Worm (Caenorhabditis elegans) whole organism, mixed stage, embryonic: ENCODE results near the gene T10C6.10.

Experiments used
- M03D4.4 ChIP-seq: sonication (generic microtip); optimal IDR thresholded peaks from 2 replicates; lab custom pipeline; 2017; ENCODE audit warnings: mild to moderate bottlenecking, missing genetic modification characterization, missing compliant biosample characterization
- blmp-1 ChIP-seq: fragments of 150-350 bp; optimal IDR thresholded peaks from 2 replicates; lab custom pipeline; 2014; ENCODE audit warnings: missing biosample characterization, missing genetic modification characterization
- ces-1 ChIP-seq: fragments of 150-350 bp; optimal IDR thresholded peaks from 2 replicates; lab custom pipeline; 2014; ENCODE audit warnings: missing biosample characterization, missing genetic modification reagents, missing genetic modification characterization
- cnd-1 ChIP-seq: fragments of 200-800 bp; sonication (Bioruptor generic); optimal IDR thresholded peaks from 2 replicates; lab custom pipeline; 2018; ENCODE audit warnings: mild to moderate bottlenecking, missing genetic modification characterization, missing compliant biosample characterization
- elt-1 ChIP-seq: sonication (generic microtip); optimal IDR thresholded peaks from 2 replicates; lab custom pipeline; 2017; ENCODE audit warnings: missing genetic modification characterization, mild to moderate bottlenecking, missing compliant biosample characterization, antibody characterized with exemption, moderate library complexity, borderline replicate concordance; ENCODE audit not compliant: insufficient read depth
- elt-3 ChIP-seq: fragments of 150-350 bp; optimal IDR thresholded peaks from 2 replicates; lab custom pipeline; 2014; ENCODE audit warnings: missing biosample characterization, missing genetic modification characterization
- lin-13 ChIP-seq: fragments of 150-350 bp; optimal IDR thresholded peaks from 2 replicates; lab custom pipeline; 2014; ENCODE audit warnings: missing biosample characterization, missing genetic modification characterization
- mep-1 ChIP-seq: fragments of 150-350 bp; optimal IDR thresholded peaks from 2 replicates; lab custom pipeline; 2017; ENCODE audit warnings: missing biosample characterization, missing genetic modification reagents, missing genetic modification characterization, inconsistent platforms
- nhr-237 ChIP-seq: fragments of 150-350 bp; optimal IDR thresholded peaks from 2 replicates; lab custom pipeline; 2014; ENCODE audit warnings: missing biosample characterization, missing genetic modification characterization
- nhr-28 ChIP-seq: fragments of 150-350 bp; optimal IDR thresholded peaks from 2 replicates; lab custom pipeline; 2014; ENCODE audit warnings: missing biosample characterization, missing genetic modification characterization
- nhr-76 ChIP-seq: sonication (generic microtip); optimal IDR thresholded peaks from 2 replicates; lab custom pipeline; 2017; ENCODE audit warnings: missing biosample characterization, missing genetic modification characterization
- pha-4 ChIP-seq: fragments of 150-350 bp; optimal IDR thresholded peaks from 2 replicates; lab custom pipeline; 2018; ENCODE audit warnings: missing biosample characterization, missing genetic modification reagents, missing genetic modification characterization
- unc-39 ChIP-seq: fragments of 150-350 bp; optimal IDR thresholded peaks from 2 replicates; lab custom pipeline; 2014; ENCODE audit warnings: missing biosample characterization, missing genetic modification characterization
- unc-62 ChIP-seq: fragments of 150-350 bp; optimal IDR thresholded peaks from 2 replicates; lab custom pipeline; 2014; ENCODE audit warnings: missing biosample characterization, missing genetic modification reagents, missing genetic modification characterization

- TF ChIP-seq elt-1 (no peak), lin-13 (tag; lab: Kevin White, UChicago) (no peak), nhr-76 (tag; lab: Kevin White, UChicago) (no peak), M03D4.4 (tag; lab: Kevin White, UChicago) (no peak), nhr-237 (tag; lab: Kevin White, UChicago) (no peak), pha-4 (tag; lab: Kevin White, UChicago) (no peak), elt-3 (tag; lab: Kevin White, UChicago) (no peak), ces-1 (GFP tag; lab: Kevin White, UChicago) (no peak), unc-39 (tag; lab: Kevin White, UChicago) (no peak), cnd-1 (tag; lab: Kevin White, UChicago) (no peak), unc-62 (no peak), blmp-1 (tag; lab: Kevin White, UChicago) (no peak), mep-1 (tag; lab: Kevin White, UChicago) (no peak), nhr-28 (tag; lab: Kevin White, UChicago) (no peak)
These were observed 3.5 kb upstream of the T10C6.10 start, which contains the start of gene T10C6.16 for ce11 chrV:16032761-16033160.
